Fruit fly (Drosophila melanogaster): Measurements from ENCODE around the gene Smr.
A peak's percentile ranks its signal among the peaks of the same experiment; 100 is the strongest.

Smr gene

dm6 chrX:12735478-12736428, 6.7 kb downstream of the Smr start (continued):
- TF ChIP-seq nau (GFP tag; optimal IDR thresholded peaks at IDR 0.05) (peak; percentile 94), CG31224 (GFP tag; IDR thresholded peaks at IDR 0.05) (peak; percentile 59; the same call in 1 of the 2 replicates), CG3726 (GFP tag; IDR thresholded peaks at IDR 0.05) (no peak), Med (GFP tag) (peak; percentile 97), hth (optimal IDR thresholded peaks at IDR 0.05) (no peak), CG14860 (GFP tag; IDR thresholded peaks at IDR 0.05; ENCODE audit: partially characterized antibody) (no peak), ewg (GFP tag; optimal IDR thresholded peaks at IDR 0.05) (peak; percentile 76), CG11723 (GFP tag; optimal IDR thresholded peaks at IDR 0.05) (peak; percentile 95), CG7786 (GFP tag; optimal IDR thresholded peaks at IDR 0.05) (peak; percentile 92), CG13296 (GFP tag; optimal IDR thresholded peaks at IDR 0.05) (peak; percentile 93), Gsc (GFP tag; IDR thresholded peaks at IDR 0.05) (no peak), Hey (tag; optimal IDR thresholded peaks at IDR 0.05) (peak; percentile 57), CG30020 (tag; optimal IDR thresholded peaks at IDR 0.05) (peak; percentile 79), CG14965 (GFP tag; optimal IDR thresholded peaks at IDR 0.05; ENCODE audit: borderline replicate concordance) (peak; percentile 30), grn (GFP tag; optimal IDR thresholded peaks at IDR 0.05) (peak; percentile 75), D19B (GFP tag; optimal IDR thresholded peaks at IDR 0.05) (peak; percentile 90), ATbp (GFP tag; optimal IDR thresholded peaks at IDR 0.05) (peak; percentile 85), wek (GFP tag; optimal IDR thresholded peaks at IDR 0.05) (peak; percentile 65), wdn (GFP tag; IDR thresholded peaks at IDR 0.05) (peak; percentile 69), CG3407 (GFP tag; optimal IDR thresholded peaks at IDR 0.05) (peak; percentile 81), HHEX (GFP tag; optimal IDR thresholded peaks at IDR 0.05) (peak; percentile 94), CG4404 (GFP tag; IDR thresholded peaks at IDR 0.05) (no peak; the same call in none of the 2 replicates), p53 (GFP tag; optimal IDR thresholded peaks at IDR 0.05) (peak; percentile 97), Opbp (GFP tag; IDR thresholded peaks at IDR 0.05; ENCODE audit: partially characterized antibody) (no peak), CG6765 (GFP tag; optimal IDR thresholded peaks at IDR 0.05) (peak; percentile 86), Doc2 (GFP tag; IDR thresholded peaks at IDR 0.05) (no peak), nerfin-2 (GFP tag; IDR thresholded peaks at IDR 0.05; ENCODE audit: partially characterized antibody) (no peak), Bdp1 (GFP tag; optimal IDR thresholded peaks at IDR 0.05) (peak; percentile 76), stwl (tag; optimal IDR thresholded peaks at IDR 0.05) (no peak), pnt (GFP tag; optimal IDR thresholded peaks at IDR 0.05) (peak; percentile 87), CG18262 (tag; optimal IDR thresholded peaks at IDR 0.05) (peak; percentile 98), CG7745 (tag; optimal IDR thresholded peaks at IDR 0.05) (no peak), CG1024 (GFP tag; IDR thresholded peaks at IDR 0.05) (0 out of 2 replicates have a peak, but pooled peaks have one; percentile 48), CG3281 (GFP tag; optimal IDR thresholded peaks at IDR 0.05) (peak; percentile 96), CG14441 (GFP tag; IDR thresholded peaks at IDR 0.05) (peak; percentile 80), stc (GFP tag; IDR thresholded peaks at IDR 0.05) (peak; percentile 74), dmrt99B (tag; optimal IDR thresholded peaks at IDR 0.05) (peak; percentile 96), corto (GFP tag; optimal IDR thresholded peaks at IDR 0.05) (peak; percentile 71), C15 (GFP tag; IDR thresholded peaks at IDR 0.05) (no peak), CG18619 (GFP tag; optimal IDR thresholded peaks at IDR 0.05) (peak; percentile 96), CG2875 (GFP tag; optimal IDR thresholded peaks at IDR 0.05) (peak; percentile 90), Chrac-16 (GFP tag; optimal IDR thresholded peaks at IDR 0.05) (peak; percentile 95), Sry-δ (GFP tag; optimal IDR thresholded peaks at IDR 0.05) (peak; percentile 51), en (GFP tag; optimal IDR thresholded peaks at IDR 0.05) (peak; percentile 83), Fer3 (tag; optimal IDR thresholded peaks at IDR 0.05) (peak; percentile 88), so (GFP tag; IDR thresholded peaks at IDR 0.05) (peak; percentile 83), CG13424 (tag; optimal IDR thresholded peaks at IDR 0.05) (peak; percentile 97), gsb-n (tag; optimal IDR thresholded peaks at IDR 0.05) (peak; percentile 88)
